Fruit fly (Drosophila melanogaster): ENCODE data around the gene CG32563.

DNA sequence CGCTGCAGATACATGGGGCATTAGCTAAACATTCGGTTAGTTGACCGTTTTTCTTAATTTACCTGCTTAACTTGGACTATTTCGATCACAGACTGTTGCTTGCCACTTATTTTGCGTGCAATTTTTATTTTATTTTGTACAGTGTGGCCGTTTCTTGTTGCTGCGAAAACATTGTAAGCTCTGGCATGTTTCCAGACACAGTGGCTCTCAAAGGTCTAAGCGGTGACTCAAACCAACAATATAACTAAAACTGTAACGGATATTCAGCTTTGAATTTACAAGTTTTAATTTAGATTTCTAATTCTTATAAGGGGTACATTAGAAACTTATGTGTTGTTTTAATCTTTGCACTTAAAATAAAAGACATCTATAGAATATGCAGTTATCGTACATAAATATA, 41.1 kb downstream of the CG32563 start, which contains the start of gene CG8675:
- TF ChIP-seq fru (GFP tag; optimal IDR thresholded peaks at IDR 0.05) (no peak), h (GFP tag; optimal IDR thresholded peaks at IDR 0.05) (no peak), OdsH (GFP tag; optimal IDR thresholded peaks at IDR 0.05) (no peak), CG32264 (GFP tag; optimal IDR thresholded peaks at IDR 0.05) (no peak), woc (GFP tag; optimal IDR thresholded peaks at IDR 0.05) (no peak), Sp1 (GFP tag; optimal IDR thresholded peaks at IDR 0.05) (no peak), pan (optimal IDR thresholded peaks at IDR 0.05) (no peak)

Data from whole organism, wandering third instar larva.